Worm (Caenorhabditis elegans): Measurements from ENCODE around the gene pfut-1.

- TF ChIP-seq him-1 (tag; optimal IDR thresholded peaks at IDR 0.05) (no peak), W03F9.2 (tag; optimal IDR thresholded peaks at IDR 0.05) (no peak)
Measured at ce11 chrX:3154562-3154961, 11.1 kb upstream of the pfut-1 start.
